Fruit fly (Drosophila melanogaster) whole organism, embryonic: ENCODE results near the gene Nckx30C.

Experiments
- B-H2 ChIP-seq: fragments of 200-800 bp; sonication (Bioruptor generic); optimal IDR thresholded peaks from 2 replicates; lab custom pipeline; 2018; ENCODE audit warnings: missing biosample characterization, mild to moderate bottlenecking, missing genetic modification characterization
- Blimp-1 ChIP-seq: fragments of 200-800 bp; sonication (Bioruptor generic); optimal IDR thresholded peaks from 3 replicates; lab custom pipeline; 2018; ENCODE audit warnings: missing biosample characterization, missing genetic modification characterization, mild to moderate bottlenecking, moderate library complexity, missing genetic modification reagents
- CG10147 ChIP-seq: fragments of 200-800 bp; sonication (Bioruptor generic); optimal IDR thresholded peaks from 2 replicates; lab custom pipeline; 2019; ENCODE audit warnings: missing biosample characterization, mild to moderate bottlenecking, missing genetic modification characterization, moderate library complexity
- CG10543 ChIP-seq: fragments of 200-800 bp; sonication (Bioruptor generic); optimal IDR thresholded peaks from 3 replicates; lab custom pipeline; 2017; ENCODE audit warnings: missing biosample characterization, mild to moderate bottlenecking, missing genetic modification characterization, moderate library complexity
- CG13424 ChIP-seq: fragments of 200-800 bp; sonication (Bioruptor generic); optimal IDR thresholded peaks from 2 replicates; lab custom pipeline; 2019; ENCODE audit warnings: missing biosample characterization, mild to moderate bottlenecking, missing genetic modification characterization, moderate library complexity
- CG15514 ChIP-seq: fragments of 200-800 bp; sonication (Bioruptor generic); optimal IDR thresholded peaks from 3 replicates; lab custom pipeline; 2017; ENCODE audit warnings: missing biosample characterization, missing genetic modification characterization, mild to moderate bottlenecking, moderate library complexity, missing genetic modification reagents
- CG17359 ChIP-seq: fragments of 200-800 bp; sonication (Bioruptor generic); optimal IDR thresholded peaks from 3 replicates; lab custom pipeline; 2018; ENCODE audit warnings: missing biosample characterization, mild to moderate bottlenecking, missing genetic modification characterization, moderate library complexity
- CG17361 ChIP-seq: fragments of 200-800 bp; sonication (Bioruptor generic); IDR thresholded peaks from 3 replicates; pipeline ENCODE4 v1.3.6; 2022; ENCODE audit warnings: missing biosample characterization, missing genetic modification characterization
- CG17829 ChIP-seq: fragments of 200-800 bp; optimal IDR thresholded peaks from 2 replicates; lab custom pipeline; 2019; ENCODE audit warnings: missing biosample characterization, mild to moderate bottlenecking, missing genetic modification characterization, moderate library complexity
- CG2678 ChIP-seq: fragments of 200-800 bp; sonication (Bioruptor generic); optimal IDR thresholded peaks from 3 replicates; lab custom pipeline; 2019; ENCODE audit warnings: missing biosample characterization, mild to moderate bottlenecking, missing genetic modification characterization, moderate library complexity
- CG30403 ChIP-seq: fragments of 200-800 bp; sonication (Bioruptor generic); optimal IDR thresholded peaks from 3 replicates; lab custom pipeline; 2016; ENCODE audit warnings: missing biosample characterization, missing genetic modification characterization
- CG3065 ChIP-seq: fragments of 200-800 bp; sonication (Bioruptor generic); optimal IDR thresholded peaks from 2 replicates; lab custom pipeline; 2016; ENCODE audit warnings: missing biosample characterization, missing genetic modification characterization
- CG31441 ChIP-seq: fragments of 200-800 bp; sonication (Bioruptor generic); IDR thresholded peaks from 2 replicates; pipeline ENCODE4 v1.3.6; 2022; ENCODE audit warnings: missing biosample characterization, missing genetic modification characterization
- CG3281 ChIP-seq: fragments of 200-800 bp; sonication (Bioruptor generic); optimal IDR thresholded peaks from 3 replicates; lab custom pipeline; 2017; ENCODE audit warnings: missing biosample characterization, mild to moderate bottlenecking, missing genetic modification characterization
- CG4282 ChIP-seq: fragments of 200-800 bp; sonication (Bioruptor generic); optimal IDR thresholded peaks from 2 replicates; lab custom pipeline; 2016; ENCODE audit warnings: missing biosample characterization, missing genetic modification characterization
- CG43689 ChIP-seq: fragments of 200-800 bp; sonication (Bioruptor generic); IDR thresholded peaks from 2 replicates; pipeline ENCODE4 v1.3.6; 2022; ENCODE audit warnings: missing biosample characterization, missing genetic modification characterization
- CG5953 ChIP-seq: fragments of 200-800 bp; sonication (Bioruptor generic); IDR thresholded peaks from 2 replicates; pipeline ENCODE4 v1.3.6; 2022; ENCODE audit warnings: missing biosample characterization, missing genetic modification characterization
- CG7839 ChIP-seq: fragments of 200-800 bp; sonication (Bioruptor generic); optimal IDR thresholded peaks from 3 replicates; lab custom pipeline; 2018; ENCODE audit warnings: missing biosample characterization, mild to moderate bottlenecking, missing genetic modification characterization, moderate library complexity
- CG7987 ChIP-seq: fragments of 200-800 bp; sonication (Bioruptor generic); optimal IDR thresholded peaks from 2 replicates; lab custom pipeline; 2018; ENCODE audit warnings: missing biosample characterization, mild to moderate bottlenecking, missing genetic modification characterization, moderate library complexity
- CG8089 ChIP-seq: fragments of 200-800 bp; sonication (Bioruptor generic); optimal IDR thresholded peaks from 3 replicates; lab custom pipeline; 2016; ENCODE audit warnings: missing biosample characterization, missing genetic modification characterization
- Drgx ChIP-seq: fragments of 200-800 bp; sonication (Bioruptor generic); IDR thresholded peaks from 2 replicates; pipeline ENCODE4 v1.3.6; 2022; ENCODE audit warnings: missing biosample characterization, missing genetic modification characterization
- E2f1 ChIP-seq: fragments of 200-800 bp; sonication (Bioruptor generic); IDR thresholded peaks from 2 replicates; pipeline ENCODE4 v1.3.6; 2022; ENCODE audit warnings: missing biosample characterization, missing genetic modification characterization
- ERR ChIP-seq: fragments of 200-800 bp; sonication (Bioruptor generic); optimal IDR thresholded peaks from 2 replicates; lab custom pipeline; 2016; ENCODE audit warnings: missing biosample characterization, missing genetic modification characterization
- GATAe ChIP-seq: fragments of 200-800 bp; sonication (Bioruptor generic); conservative IDR thresholded peaks from 2 replicates; pipeline ENCODE4 v1.3.6; 2022; ENCODE audit warnings: missing biosample characterization, missing genetic modification characterization
- HHEX ChIP-seq: fragments of 200-800 bp; sonication (Bioruptor generic); optimal IDR thresholded peaks from 3 replicates; lab custom pipeline; 2017; ENCODE audit warnings: missing biosample characterization, mild to moderate bottlenecking, missing genetic modification characterization, missing genetic modification reagents
- MTF-1 ChIP-seq: fragments of 200-800 bp; sonication (Bioruptor generic); optimal IDR thresholded peaks from 2 replicates; lab custom pipeline; 2018; ENCODE audit warnings: missing biosample characterization, mild to moderate bottlenecking, missing genetic modification characterization, borderline replicate concordance
- Nf-YC ChIP-seq: fragments of 200-800 bp; optimal IDR thresholded peaks from 3 replicates; lab custom pipeline; 2019; ENCODE audit warnings: missing biosample characterization, mild to moderate bottlenecking, missing genetic modification characterization, moderate library complexity
- Rfx ChIP-seq: fragments of 200-800 bp; sonication (Bioruptor generic); IDR thresholded peaks from 2 replicates; pipeline ENCODE4 v1.3.6; 2022; ENCODE audit warnings: missing biosample characterization, missing genetic modification characterization
- Sox100B ChIP-seq: fragments of 200-800 bp; sonication (Bioruptor generic); optimal IDR thresholded peaks from 3 replicates; lab custom pipeline; 2018; ENCODE audit warnings: missing biosample characterization, mild to moderate bottlenecking, missing genetic modification characterization
- Sox102F ChIP-seq: fragments of 200-800 bp; sonication (Bioruptor generic); optimal IDR thresholded peaks from 2 replicates; lab custom pipeline; 2018; ENCODE audit warnings: missing biosample characterization, mild to moderate bottlenecking, missing genetic modification characterization, moderate library complexity
- Stat92E ChIP-seq, 3 experiments: fragments of >200 bp in 2 of 3; fragments of 200-800 bp in 1 of 3; sonication (Bioruptor generic) in 1 of 3; optimal IDR thresholded peaks; 2 replicates each; lab custom pipeline; 2017 to 2019; ENCODE audit warnings: missing biosample characterization in 3 of 3, missing genetic modification characterization in 3 of 3, mild to moderate bottlenecking in 1 of 3, moderate library complexity in 1 of 3
- Xrp1 ChIP-seq: fragments of 200-800 bp; sonication (Bioruptor generic); IDR thresholded peaks from 2 replicates; pipeline ENCODE4 v1.3.6; 2022; ENCODE audit warnings: missing biosample characterization, missing genetic modification characterization
- aop ChIP-seq: fragments of 200-800 bp; sonication (Bioruptor generic); IDR thresholded peaks from 2 replicates; pipeline ENCODE4 v1.3.6; 2022; ENCODE audit warnings: missing biosample characterization, missing genetic modification characterization
- ara ChIP-seq: fragments of 200-800 bp; sonication (Bioruptor generic); IDR thresholded peaks from 2 replicates; pipeline ENCODE4 v1.3.6; 2022; ENCODE audit warnings: missing biosample characterization, missing genetic modification characterization
- chif ChIP-seq, 2 experiments: fragments of 200-800 bp; sonication (Bioruptor generic); optimal IDR thresholded peaks; 3 replicates each; lab custom pipeline; 2016; ENCODE audit warnings: missing biosample characterization in 2 of 2, missing genetic modification characterization in 2 of 2
- dmrt99B ChIP-seq: fragments of 200-800 bp; sonication (Bioruptor generic); optimal IDR thresholded peaks from 2 replicates; lab custom pipeline; 2018; ENCODE audit warnings: missing biosample characterization, mild to moderate bottlenecking, missing genetic modification characterization, moderate library complexity
- eve ChIP-seq, 2 experiments: fragments of >200 bp; optimal IDR thresholded peaks; 2 replicates each; lab custom pipeline; 2017; ENCODE audit warnings: missing biosample characterization in 2 of 2, missing genetic modification characterization in 2 of 2
- fd96Cb ChIP-seq: fragments of 200-800 bp; sonication (Bioruptor generic); optimal IDR thresholded peaks from 2 replicates; lab custom pipeline; 2018; ENCODE audit warnings: missing biosample characterization, mild to moderate bottlenecking, missing genetic modification characterization, moderate library complexity
- gem ChIP-seq: fragments of 200-800 bp; sonication (Bioruptor generic); optimal IDR thresholded peaks from 2 replicates; lab custom pipeline; 2019; ENCODE audit warnings: missing biosample characterization, mild to moderate bottlenecking, missing genetic modification characterization, moderate library complexity
- gt ChIP-seq: fragments of 200-800 bp; sonication (Bioruptor generic); IDR thresholded peaks from 2 replicates; pipeline ENCODE4 v1.3.6; 2022; ENCODE audit warnings: missing biosample characterization, missing genetic modification characterization
- lab ChIP-seq: fragments of 200-800 bp; sonication (Bioruptor generic); optimal IDR thresholded peaks from 3 replicates; lab custom pipeline; 2017; ENCODE audit warnings: missing biosample characterization, missing genetic modification characterization, mild to moderate bottlenecking, moderate library complexity, missing genetic modification reagents
- lmd ChIP-seq: fragments of 200-800 bp; sonication (Bioruptor generic); IDR thresholded peaks from 2 replicates; pipeline ENCODE4 v1.3.6; 2022; ENCODE audit warnings: missing biosample characterization, missing genetic modification characterization
- nmo ChIP-seq: fragments of 200-800 bp; sonication (Bioruptor generic); optimal IDR thresholded peaks from 2 replicates; lab custom pipeline; 2018; ENCODE audit warnings: missing biosample characterization, mild to moderate bottlenecking, missing genetic modification characterization, moderate library complexity
- ranshi ChIP-seq: fragments of 200-800 bp; sonication (Bioruptor generic); IDR thresholded peaks from 2 replicates; pipeline ENCODE4 v1.3.6; 2022; ENCODE audit warnings: missing biosample characterization, missing genetic modification characterization
- run ChIP-seq: fragments of 200-800 bp; sonication (Bioruptor generic); optimal IDR thresholded peaks from 3 replicates; lab custom pipeline; 2018; ENCODE audit warnings: missing biosample characterization, mild to moderate bottlenecking, missing genetic modification characterization
- sima ChIP-seq: fragments of 200-800 bp; sonication (Bioruptor generic); optimal IDR thresholded peaks from 2 replicates; lab custom pipeline; 2016; ENCODE audit warnings: missing biosample characterization, missing genetic modification characterization
- sob ChIP-seq: fragments of 200-800 bp; sonication (Bioruptor generic); IDR thresholded peaks from 2 replicates; pipeline ENCODE4 v1.3.6; 2022; ENCODE audit warnings: missing biosample characterization, missing genetic modification characterization
- ttk ChIP-seq: fragments of 200-800 bp; sonication (Bioruptor generic); IDR thresholded peaks from 2 replicates; pipeline ENCODE4 v2.1.2; 2022; ENCODE audit warnings: missing biosample characterization, missing genetic modification characterization

The Nckx30C gene

DNA sequence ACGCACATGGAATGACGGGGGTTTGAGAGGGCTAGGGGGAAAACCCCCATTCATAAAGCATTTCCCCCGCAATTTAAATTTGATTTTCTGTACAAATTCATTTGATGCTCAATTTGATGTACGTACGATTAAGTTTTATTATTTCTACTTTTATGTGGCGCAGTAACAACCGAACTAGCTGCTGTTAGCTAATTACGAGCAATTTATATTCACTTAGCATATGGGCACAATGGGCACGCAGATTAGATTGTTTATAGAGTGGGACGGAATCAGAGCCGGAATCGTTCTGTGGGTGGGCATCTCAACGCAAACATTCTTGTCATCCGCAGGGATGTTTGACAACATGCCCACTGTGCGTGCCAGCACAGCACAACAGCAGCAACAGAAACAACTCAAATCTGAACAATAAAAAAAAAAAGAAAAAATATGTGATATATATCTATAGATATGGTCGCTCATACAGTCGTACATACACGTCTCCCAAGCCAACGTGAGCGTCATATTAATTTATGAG is 75.3 kb downstream of the Nckx30C start (continued):
- TF ChIP-seq CG30403: no peak
- TF ChIP-seq CG10543 (GFP tag; lab: Kevin White, UChicago): peak; percentile 14
- TF ChIP-seq Nf-YC (tag; lab: Kevin White, UChicago): peak; percentile 9
- no peak for TF ChIP-seq sima (GFP tag; lab: Kevin White, UChicago)
- no peak for TF ChIP-seq B-H2
- TF ChIP-seq Drgx (GFP tag; lab: Robert Waterston, UW): no peak
- TF ChIP-seq CG2678 (tag; lab: Kevin White, UChicago): peak; percentile 28
- TF ChIP-seq CG7987 (GFP tag; lab: Kevin White, UChicago): peak; percentile 76
- TF ChIP-seq CG15514 (GFP tag; lab: Kevin White, UChicago): peak; percentile 11
- no peak for TF ChIP-seq CG17829 (tag; lab: Kevin White, UChicago)
- TF ChIP-seq CG3065: no peak
- TF ChIP-seq sob (GFP tag; lab: Robert Waterston, UW): no peak
- no peak for TF ChIP-seq ttk (GFP tag; lab: Robert Waterston, UW)
- TF ChIP-seq CG10147: no peak
- TF ChIP-seq CG43689 (GFP tag; lab: Robert Waterston, UW): no peak
- TF ChIP-seq chif (GFP tag; optimal IDR thresholded peaks at IDR 0.05; lab: Kevin White, UChicago): no peak
- no peak for TF ChIP-seq run (tag; lab: Kevin White, UChicago)
- no peak for TF ChIP-seq ara
- peak; percentile 23 for TF ChIP-seq CG3281 (GFP tag; lab: Kevin White, UChicago)
- TF ChIP-seq CG17359 (tag; lab: Kevin White, UChicago): no peak
- TF ChIP-seq CG8089 (GFP tag; lab: Kevin White, UChicago): no peak

DNA sequence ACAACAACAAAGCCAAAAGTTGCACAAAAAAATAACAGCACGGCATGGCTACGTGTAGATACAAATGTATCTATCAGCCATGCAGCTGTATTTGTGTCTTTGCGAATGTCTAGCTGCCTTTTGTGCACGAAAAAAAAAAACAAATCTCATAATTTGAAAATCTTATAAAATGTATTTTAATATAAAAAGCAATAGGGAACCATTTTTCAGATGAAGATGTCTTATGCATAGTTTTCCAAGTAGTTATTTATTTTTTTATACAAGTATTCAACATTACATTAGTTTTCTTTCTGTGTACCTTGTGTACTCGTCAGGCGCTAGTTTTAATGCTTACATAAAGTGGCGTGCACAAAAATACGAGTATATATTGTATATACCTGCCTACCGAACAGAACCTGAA is 76.9 kb downstream of the Nckx30C start:
- TF ChIP-seq CG31441 (peak; percentile 37; the same call in 1 of the 2 replicates), gem (peak; percentile 42), eve (GFP tag; optimal IDR thresholded peaks at IDR 0.05; lab: Kevin White, UChicago) (peak in 1 of 2 experiments; percentile 43), Blimp-1 (GFP tag; lab: Kevin White, UChicago) (peak; percentile 10), Xrp1 (GFP tag; lab: Robert Waterston, UW) (peak; percentile 42; the same call in 1 of the 2 replicates), aop (GFP tag; lab: Robert Waterston, UW) (no peak), Sox100B (GFP tag; lab: Kevin White, UChicago) (no peak), E2f1 (GFP tag; lab: Robert Waterston, UW) (0 out of 2 replicates have a peak, but pooled peaks have one; percentile 21), Sox102F (GFP tag; lab: Kevin White, UChicago) (peak; percentile 7), nmo (GFP tag; lab: Kevin White, UChicago) (peak; percentile 7), lmd (GFP tag; lab: Robert Waterston, UW) (peak; percentile 39; the same call in 1 of the 2 replicates), CG7839 (peak; percentile 32), ttk (GFP tag; lab: Robert Waterston, UW) (0 out of 2 replicates have a peak, but pooled peaks have one; percentile 13), CG13424 (tag; lab: Kevin White, UChicago) (no peak), CG5953 (no peak), ranshi (0 out of 2 replicates have a peak, but pooled peaks have one; percentile 25), sob (GFP tag; lab: Robert Waterston, UW) (peak; percentile 36; the same call in 1 of the 2 replicates), fd96Cb (tag; lab: Kevin White, UChicago) (peak; percentile 10), Drgx (GFP tag; lab: Robert Waterston, UW) (peak; percentile 92), dmrt99B (tag; lab: Kevin White, UChicago) (peak; percentile 27), HHEX (GFP tag; lab: Kevin White, UChicago) (peak; percentile 11), MTF-1 (GFP tag; lab: Kevin White, UChicago) (no peak), gt (GFP tag; lab: Robert Waterston, UW) (no peak), CG4282 (GFP tag; lab: Kevin White, UChicago) (no peak), Rfx (peak; percentile 32; the same call in 1 of the 2 replicates), Stat92E (GFP tag; optimal IDR thresholded peaks at IDR 0.05; lab: Kevin White, UChicago) (no peak), ERR (GFP tag; lab: Kevin White, UChicago) (no peak), lab (peak; percentile 50), CG17361 (GFP tag; lab: Robert Waterston, UW) (0 out of 3 replicates have a peak, but pooled peaks have one; percentile 35), GATAe (no peak)
